Fruit fly (Drosophila melanogaster): Measurements from ENCODE around the gene G6P.

- TF ChIP-seq foxo (GFP tag; optimal IDR thresholded peaks at IDR 0.05) (peak in 1 of 2 experiments; percentile 18), pan (optimal IDR thresholded peaks at IDR 0.05) (no peak), Hr78 (GFP tag; optimal IDR thresholded peaks at IDR 0.05) (no peak)
These were observed 10.8 kb downstream of the G6P start, which contains the start of gene daw for dm6 chr2L:2804634-2805311.
